Fruit fly (Drosophila melanogaster) whole organism, embryonic: ENCODE results near the gene CG11700.

Source experiments
- Asciz ChIP-seq: fragments of 200-800 bp; sonication (Bioruptor generic); optimal IDR thresholded peaks from 2 replicates; lab custom pipeline; 2017; ENCODE audit warnings: missing biosample characterization, mild to moderate bottlenecking, missing genetic modification characterization, missing genetic modification reagents
- B-H1 ChIP-seq: fragments of 200-800 bp; sonication (Bioruptor generic); IDR thresholded peaks from 3 replicates; pipeline ENCODE4 v1.3.6; 2022; ENCODE audit warnings: missing biosample characterization, missing genetic modification characterization
- CG10431 ChIP-seq: fragments of 200-800 bp; sonication (Bioruptor generic); optimal IDR thresholded peaks from 3 replicates; lab custom pipeline; 2018; ENCODE audit warnings: missing biosample characterization, mild to moderate bottlenecking, missing genetic modification characterization
- CG10543 ChIP-seq: fragments of 200-800 bp; sonication (Bioruptor generic); optimal IDR thresholded peaks from 3 replicates; lab custom pipeline; 2017; ENCODE audit warnings: missing biosample characterization, mild to moderate bottlenecking, missing genetic modification characterization, moderate library complexity
- CG11695 ChIP-seq: fragments of 200-800 bp; sonication (Bioruptor generic); IDR thresholded peaks from 3 replicates; pipeline ENCODE4 v1.3.6; 2022; ENCODE audit warnings: missing biosample characterization, missing genetic modification characterization
- CG12659 ChIP-seq: fragments of 200-800 bp; sonication (Bioruptor generic); optimal IDR thresholded peaks from 3 replicates; lab custom pipeline; 2017; ENCODE audit warnings: mild to moderate bottlenecking, missing biosample characterization, missing genetic modification reagents, missing genetic modification characterization
- CG13123 ChIP-seq: fragments of 200-800 bp; sonication (Bioruptor generic); optimal IDR thresholded peaks from 2 replicates; lab custom pipeline; 2016; ENCODE audit warnings: missing biosample characterization, missing genetic modification characterization
- CG13287 ChIP-seq: fragments of 200-800 bp; sonication (Bioruptor generic); IDR thresholded peaks from 2 replicates; pipeline ENCODE4 v1.3.6; 2022; ENCODE audit warnings: missing biosample characterization, missing genetic modification characterization; ENCODE audit not compliant: partially characterized antibody
- CG14050 ChIP-seq: fragments of 200-800 bp; sonication (Bioruptor generic); IDR thresholded peaks from 3 replicates; pipeline ENCODE4 v1.3.6; 2022; ENCODE audit warnings: missing biosample characterization, missing genetic modification characterization
- CG14965 ChIP-seq: fragments of 200-800 bp; sonication (Bioruptor generic); optimal IDR thresholded peaks from 2 replicates; lab custom pipeline; 2016; ENCODE audit warnings: missing biosample characterization, missing genetic modification characterization, borderline replicate concordance
- CG2875 ChIP-seq: fragments of 200-800 bp; sonication (Bioruptor generic); optimal IDR thresholded peaks from 2 replicates; lab custom pipeline; 2017; ENCODE audit warnings: missing biosample characterization, mild to moderate bottlenecking, missing genetic modification characterization, missing genetic modification reagents
- CG2889 ChIP-seq: fragments of 200-800 bp; sonication (Bioruptor generic); IDR thresholded peaks from 3 replicates; pipeline ENCODE4 v1.3.6; 2022; ENCODE audit warnings: missing biosample characterization, missing genetic modification characterization
- CG30020 ChIP-seq: fragments of 200-800 bp; optimal IDR thresholded peaks from 2 replicates; lab custom pipeline; 2019; ENCODE audit warnings: missing biosample characterization, mild to moderate bottlenecking, missing genetic modification characterization, moderate library complexity
- CG31365 ChIP-seq: fragments of 200-800 bp; sonication (Bioruptor generic); optimal IDR thresholded peaks from 2 replicates; lab custom pipeline; 2018; ENCODE audit warnings: missing biosample characterization, mild to moderate bottlenecking, missing genetic modification characterization
- CG34224 ChIP-seq: fragments of 200-800 bp; sonication (Bioruptor generic); IDR thresholded peaks from 3 replicates; pipeline ENCODE4 v1.3.6; 2022; ENCODE audit warnings: missing biosample characterization, missing genetic modification characterization; ENCODE audit not compliant: partially characterized antibody
- CG6765 ChIP-seq: fragments of 200-800 bp; sonication (Bioruptor generic); optimal IDR thresholded peaks from 3 replicates; lab custom pipeline; 2017; ENCODE audit warnings: missing biosample characterization, mild to moderate bottlenecking, missing genetic modification characterization
- CG9609 ChIP-seq: fragments of 200-800 bp; sonication (Bioruptor generic); optimal IDR thresholded peaks from 3 replicates; lab custom pipeline; 2016; ENCODE audit warnings: missing biosample characterization, missing genetic modification characterization
- CoRest ChIP-seq: fragments of 200-800 bp; sonication (Bioruptor generic); optimal IDR thresholded peaks from 3 replicates; lab custom pipeline; 2018; ENCODE audit warnings: missing biosample characterization, mild to moderate bottlenecking, missing genetic modification characterization, moderate library complexity
- Dad ChIP-seq: fragments of 200-800 bp; sonication (Bioruptor generic); optimal IDR thresholded peaks from 3 replicates; lab custom pipeline; 2016; ENCODE audit warnings: missing biosample characterization, missing genetic modification characterization
- HLH54F ChIP-seq: fragments of 200-800 bp; sonication (Bioruptor generic); optimal IDR thresholded peaks from 3 replicates; lab custom pipeline; 2016; ENCODE audit warnings: missing biosample characterization, missing genetic modification characterization
- Hand ChIP-seq: fragments of 200-800 bp; sonication (Bioruptor generic); optimal IDR thresholded peaks from 2 replicates; lab custom pipeline; 2017; ENCODE audit warnings: mild to moderate bottlenecking, missing biosample characterization, missing genetic modification reagents, missing genetic modification characterization
- Hey ChIP-seq: fragments of 200-800 bp; sonication (Bioruptor generic); optimal IDR thresholded peaks from 3 replicates; lab custom pipeline; 2018; ENCODE audit warnings: missing biosample characterization, mild to moderate bottlenecking, missing genetic modification characterization
- HmgD ChIP-seq: fragments of 200-800 bp; sonication (Bioruptor generic); optimal IDR thresholded peaks from 3 replicates; lab custom pipeline; 2016; ENCODE audit warnings: missing biosample characterization, missing genetic modification characterization
- MBD-R2 ChIP-seq: fragments of 200-800 bp; sonication (Bioruptor generic); IDR thresholded peaks from 2 replicates; pipeline ENCODE4 v1.3.6; 2022; ENCODE audit warnings: missing biosample characterization, missing genetic modification characterization
- Myb ChIP-seq: fragments of 200-800 bp; sonication (Bioruptor generic); optimal IDR thresholded peaks from 2 replicates; lab custom pipeline; 2016; ENCODE audit warnings: missing biosample characterization, missing genetic modification characterization
- NfI ChIP-seq: fragments of 200-800 bp; sonication (Bioruptor generic); optimal IDR thresholded peaks from 3 replicates; lab custom pipeline; 2018; ENCODE audit warnings: missing biosample characterization, mild to moderate bottlenecking, missing genetic modification characterization, moderate library complexity
- Six4 ChIP-seq: fragments of 200-800 bp; sonication (Bioruptor generic); optimal IDR thresholded peaks from 2 replicates; lab custom pipeline; 2016; ENCODE audit warnings: missing biosample characterization, missing genetic modification characterization
- Sox100B ChIP-seq: fragments of 200-800 bp; sonication (Bioruptor generic); optimal IDR thresholded peaks from 3 replicates; lab custom pipeline; 2018; ENCODE audit warnings: missing biosample characterization, mild to moderate bottlenecking, missing genetic modification characterization
- Sry-β ChIP-seq: fragments of 200-800 bp; sonication (Bioruptor generic); optimal IDR thresholded peaks from 2 replicates; lab custom pipeline; 2018; ENCODE audit warnings: missing biosample characterization, mild to moderate bottlenecking, missing genetic modification characterization, moderate library complexity
- Xbp1 ChIP-seq: fragments of 200-800 bp; sonication (Bioruptor generic); optimal IDR thresholded peaks from 3 replicates; lab custom pipeline; 2016; ENCODE audit warnings: missing biosample characterization, mild to moderate bottlenecking, missing genetic modification characterization
- croc ChIP-seq: fragments of 200-800 bp; sonication (Bioruptor generic); conservative IDR thresholded peaks from 3 replicates; pipeline ENCODE4 v1.3.6; 2022; ENCODE audit warnings: missing biosample characterization, missing genetic modification characterization
- danr ChIP-seq: fragments of 200-800 bp; sonication (Bioruptor generic); IDR thresholded peaks from 2 replicates; pipeline ENCODE4 v1.3.6; 2022; ENCODE audit warnings: missing biosample characterization, missing genetic modification characterization
- dimm ChIP-seq: fragments of 200-800 bp; sonication (Bioruptor generic); IDR thresholded peaks from 2 replicates; pipeline ENCODE4 v1.3.6; 2022; ENCODE audit warnings: missing biosample characterization, missing genetic modification characterization
- exex ChIP-seq: fragments of 200-800 bp; sonication (Bioruptor generic); optimal IDR thresholded peaks from 4 replicates; lab custom pipeline; 2018; ENCODE audit warnings: missing biosample characterization, mild to moderate bottlenecking, missing genetic modification characterization, moderate library complexity
- eyg ChIP-seq: fragments of 200-800 bp; sonication (Bioruptor generic); optimal IDR thresholded peaks from 3 replicates; lab custom pipeline; 2016; ENCODE audit warnings: missing biosample characterization, missing genetic modification characterization
- fru ChIP-seq: fragments of >200 bp; optimal IDR thresholded peaks from 2 replicates; lab custom pipeline; 2017
- inv ChIP-seq: fragments of 200-800 bp; sonication (Bioruptor generic); IDR thresholded peaks from 2 replicates; pipeline ENCODE4 v1.3.6; 2022; ENCODE audit warnings: missing biosample characterization, missing genetic modification characterization; ENCODE audit not compliant: partially characterized antibody
- jing ChIP-seq: fragments of 200-800 bp; sonication (Bioruptor generic); optimal IDR thresholded peaks from 2 replicates; lab custom pipeline; 2018; ENCODE audit warnings: missing biosample characterization, mild to moderate bottlenecking, missing genetic modification characterization
- kay ChIP-seq: fragments of 200-800 bp; sonication (Bioruptor generic); optimal IDR thresholded peaks from 2 replicates; lab custom pipeline; 2016; ENCODE audit warnings: missing biosample characterization, missing genetic modification characterization
- kni ChIP-seq: fragments of 200-800 bp; sonication (Bioruptor generic); optimal IDR thresholded peaks from 3 replicates; lab custom pipeline; 2017; ENCODE audit warnings: mild to moderate bottlenecking, missing biosample characterization, missing genetic modification reagents, missing genetic modification characterization
- lmd ChIP-seq: fragments of 200-800 bp; sonication (Bioruptor generic); IDR thresholded peaks from 2 replicates; pipeline ENCODE4 v1.3.6; 2022; ENCODE audit warnings: missing biosample characterization, missing genetic modification characterization
- lov ChIP-seq, 2 experiments: fragments of 200-800 bp in 1 of 2; fragments of >200 bp in 1 of 2; sonication (Bioruptor generic) in 1 of 2; IDR thresholded peaks in 1 of 2; optimal IDR thresholded peaks in 1 of 2; 2 replicates in 1 of 2; 3 replicates in 1 of 2; pipeline versions ENCODE4 v1.3.6 to Lab custom; 2017 to 2022; ENCODE audit warnings: missing biosample characterization in 1 of 2, missing genetic modification characterization in 1 of 2
- onecut ChIP-seq: fragments of 200-800 bp; sonication (Bioruptor generic); IDR thresholded peaks from 2 replicates; pipeline ENCODE4 v1.3.6; 2022; ENCODE audit warnings: missing biosample characterization, missing genetic modification characterization
- pros ChIP-seq: fragments of 200-800 bp; sonication (Bioruptor generic); optimal IDR thresholded peaks from 3 replicates; lab custom pipeline; 2019; ENCODE audit warnings: missing biosample characterization, mild to moderate bottlenecking, missing genetic modification characterization, moderate library complexity
- ranshi ChIP-seq: fragments of 200-800 bp; sonication (Bioruptor generic); IDR thresholded peaks from 2 replicates; pipeline ENCODE4 v1.3.6; 2022; ENCODE audit warnings: missing biosample characterization, missing genetic modification characterization
- rib ChIP-seq: fragments of 200-800 bp; sonication (Bioruptor generic); IDR thresholded peaks from 2 replicates; pipeline ENCODE4 v1.3.6; 2022; ENCODE audit warnings: missing biosample characterization, missing genetic modification characterization
- sna ChIP-seq: fragments of 200-800 bp; sonication (Bioruptor generic); IDR thresholded peaks from 2 replicates; pipeline ENCODE4 v1.3.6; 2022; ENCODE audit warnings: missing biosample characterization, missing genetic modification characterization; ENCODE audit not compliant: partially characterized antibody
- sr ChIP-seq: fragments of 200-800 bp; sonication (Bioruptor generic); IDR thresholded peaks from 3 replicates; pipeline ENCODE4 v1.3.6; 2022; ENCODE audit warnings: missing biosample characterization, missing genetic modification characterization
- tgo ChIP-seq: fragments of 200-800 bp; sonication (Bioruptor generic); IDR thresholded peaks from 3 replicates; pipeline ENCODE4 v1.3.6; 2022; ENCODE audit warnings: missing biosample characterization, missing genetic modification characterization
- zfh1 ChIP-seq: fragments of 200-800 bp; sonication (Bioruptor generic); IDR thresholded peaks from 3 replicates; pipeline ENCODE4 v1.3.6; 2022; ENCODE audit warnings: missing biosample characterization, missing genetic modification characterization

CG11700 gene

DNA sequence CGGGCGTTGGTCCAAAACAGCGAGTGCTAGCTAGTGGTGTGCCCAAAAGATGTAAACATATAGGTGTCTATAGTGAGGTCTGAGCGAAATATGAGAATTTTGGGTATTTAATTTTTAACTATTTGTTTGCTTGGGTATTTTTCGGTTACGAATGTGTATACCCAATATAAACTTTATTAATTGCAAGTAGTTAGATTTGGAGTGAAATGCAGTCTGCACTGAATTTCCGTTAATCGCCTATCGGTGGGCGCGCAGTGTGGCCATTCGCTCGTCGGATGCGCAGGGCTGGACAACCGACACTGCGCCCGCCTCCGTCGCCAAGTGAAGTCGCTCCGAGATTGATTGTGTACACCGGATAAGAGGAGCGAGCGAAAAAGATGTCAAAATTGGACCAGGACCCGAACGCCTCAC is 11.8 kb upstream of the CG11700 start, which contains the start of the genes CG15891 and CG3815 (continued):
- TF ChIP-seq pros (GFP tag; lab: Kevin White, UChicago) (no peak), CG2875 (GFP tag; lab: Kevin White, UChicago) (no peak), Dad (peak; percentile 30), CG9609 (GFP tag; lab: Kevin White, UChicago) (peak; percentile 67), MBD-R2 (GFP tag; lab: Robert Waterston, UW) (peak; percentile 93), eyg (peak; percentile 13), CG10543 (GFP tag; lab: Kevin White, UChicago) (no peak), CG2889 (GFP tag; lab: Robert Waterston, UW) (no peak), lov (optimal IDR thresholded peaks at IDR 0.05; lab: Kevin White, UChicago) (no peak), lov (GFP tag; IDR thresholded peaks at IDR 0.05; lab: Robert Waterston, UW) (no peak), rib (GFP tag; lab: Robert Waterston, UW) (0 out of 2 replicates have a peak, but pooled peaks have one; percentile 19), CG11695 (GFP tag; lab: Robert Waterston, UW) (no peak), CG31365 (tag; lab: Kevin White, UChicago) (no peak), zfh1 (GFP tag; lab: Robert Waterston, UW) (peak; percentile 32; the same call in 1 of the 3 replicates), CoRest (tag; lab: Kevin White, UChicago) (peak; percentile 77), CG10431 (GFP tag; lab: Kevin White, UChicago) (no peak), danr (no peak), CG30020 (tag; lab: Kevin White, UChicago) (peak; percentile 66), jing (GFP tag; lab: Kevin White, UChicago) (no peak), kni (GFP tag; lab: Kevin White, UChicago) (no peak), Asciz (GFP tag; lab: Kevin White, UChicago) (no peak), Myb (peak; percentile 91), HmgD (GFP tag; lab: Kevin White, UChicago) (peak; percentile 3), CG13287 (GFP tag; lab: Robert Waterston, UW) (peak; percentile 51; the same call in 1 of the 2 replicates), croc (GFP tag; lab: Robert Waterston, UW) (peak; percentile 33; the same call in 1 of the 3 replicates), CG34224 (GFP tag; lab: Robert Waterston, UW) (0 out of 3 replicates have a peak, but pooled peaks have one; percentile 23), Xbp1 (GFP tag; lab: Kevin White, UChicago) (peak; percentile 53), CG14965 (GFP tag; lab: Kevin White, UChicago) (no peak), dimm (no peak), ranshi (GFP tag; lab: Robert Waterston, UW) (peak; percentile 36; the same call in 1 of the 2 replicates), Hey (tag; lab: Kevin White, UChicago) (no peak), HLH54F (peak; percentile 36), kay (GFP tag; lab: Kevin White, UChicago) (no peak), CG6765 (no peak), NfI (GFP tag; lab: Kevin White, UChicago) (peak; percentile 61), onecut (GFP tag; lab: Robert Waterston, UW) (peak; percentile 34; the same call in 1 of the 2 replicates), inv (peak; percentile 23; the same call in 1 of the 2 replicates), Sry-β (GFP tag; lab: Kevin White, UChicago) (peak; percentile 97), Sox100B (no peak), sna (GFP tag; lab: Robert Waterston, UW) (no peak), fru (no peak), exex (tag; lab: Kevin White, UChicago) (no peak), CG13123 (GFP tag; lab: Kevin White, UChicago) (no peak), CG12659 (peak; percentile 71), CG14050 (no peak), B-H1 (no peak), Hand (GFP tag; lab: Kevin White, UChicago) (no peak), lmd (GFP tag; lab: Robert Waterston, UW) (peak; percentile 71), tgo (peak; percentile 49; the same call in 1 of the 3 replicates), Six4 (GFP tag; lab: Kevin White, UChicago) (no peak), sr (GFP tag; lab: Robert Waterston, UW) (no peak)
